Worm (Caenorhabditis elegans): ENCODE results near the gene gpdh-2.
A peak's percentile ranks its signal among the peaks of the same experiment; 100 is the strongest.

Gene gpdh-2

DNA sequence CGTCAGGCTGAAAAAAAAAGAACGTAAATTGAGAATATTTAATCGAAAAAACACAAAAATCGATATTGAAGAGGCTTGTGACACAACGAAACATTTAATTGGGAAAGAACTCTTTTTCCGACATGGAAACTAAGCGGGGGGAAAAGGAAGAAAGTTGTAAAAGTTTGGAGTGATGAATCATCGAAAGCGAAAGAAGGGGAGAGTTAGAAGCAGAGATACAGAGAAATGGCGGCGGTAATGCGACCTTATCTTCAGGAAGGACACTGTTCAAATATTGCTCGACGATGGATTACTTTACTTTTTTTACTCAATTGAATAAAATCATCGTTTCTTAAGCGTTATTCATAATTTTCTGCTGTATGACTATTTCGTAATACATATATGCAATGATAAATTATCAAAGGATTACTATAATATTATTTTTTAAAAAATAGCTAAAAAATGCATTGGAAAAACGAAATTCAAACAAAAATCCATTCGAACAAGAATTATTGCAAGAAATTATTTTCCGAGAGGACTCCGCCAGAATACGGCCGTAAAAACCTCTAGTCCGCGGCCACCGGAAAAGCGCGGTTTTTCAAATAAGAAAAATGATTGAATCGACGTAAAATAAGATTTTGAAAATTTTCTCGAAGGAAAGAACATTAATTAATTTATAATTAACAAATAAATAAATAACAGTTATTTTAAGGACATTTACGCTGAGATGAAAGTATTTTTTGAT, 9.0 kb upstream of the gpdh-2 start, which contains the start of gene dhhc-4:
dhhc-4 (minus strand) TSS at position 13 of the 724 bp plus-strand sequence.
- peak; percentile 78 for TF ChIP-seq hlh-17 (GFP tag; optimal IDR thresholded peaks at IDR 0.05; ENCODE audit: borderline replicate concordance)
- TF ChIP-seq nhr-20 (tag; optimal IDR thresholded peaks at IDR 0.05) = peak; percentile 85
- no peak for TF ChIP-seq sptf-1 (tag; optimal IDR thresholded peaks at IDR 0.05)
- TF ChIP-seq mab-9 (GFP tag; IDR thresholded peaks at IDR 0.05) = peak; percentile 87
- no peak for TF ChIP-seq nhr-84 (tag; optimal IDR thresholded peaks at IDR 0.05)
- TF ChIP-seq pag-3 (tag; optimal IDR thresholded peaks at IDR 0.05; ENCODE audit: borderline replicate concordance, insufficient read depth) = no peak
- TF ChIP-seq lin-14 (GFP tag; optimal IDR thresholded peaks at IDR 0.05) = peak; percentile 84
- TF ChIP-seq unc-130 (tag; optimal IDR thresholded peaks at IDR 0.05) = peak; percentile 28
- peak; percentile 94 for TF ChIP-seq dsc-1 (tag; optimal IDR thresholded peaks at IDR 0.05)
- TF ChIP-seq ets-5 (GFP tag; IDR thresholded peaks at IDR 0.05) = no peak
- no peak for TF ChIP-seq egl-27 (tag; optimal IDR thresholded peaks at IDR 0.05)
- TF ChIP-seq tlp-1 (tag; optimal IDR thresholded peaks at IDR 0.05) = no peak
- peak; percentile 85 for TF ChIP-seq fkh-8 (tag; optimal IDR thresholded peaks at IDR 0.05)
- TF ChIP-seq skn-1 (tag; optimal IDR thresholded peaks at IDR 0.05) = peak; percentile 30
- peak; percentile 87 for TF ChIP-seq ceh-8 (GFP tag; optimal IDR thresholded peaks at IDR 0.05)
- no peak for TF ChIP-seq fos-1 (tag; optimal IDR thresholded peaks at IDR 0.05)
- TF ChIP-seq nhr-28 (tag; optimal IDR thresholded peaks at IDR 0.05) = no peak
- TF ChIP-seq C04F5.9 (tag; optimal IDR thresholded peaks at IDR 0.05) = peak; percentile 84
- TF ChIP-seq grh-1 (GFP tag; IDR thresholded peaks at IDR 0.05) = peak; percentile 83
- TF ChIP-seq nhr-11 (tag; optimal IDR thresholded peaks at IDR 0.05) = no peak
- peak; percentile 96 for TF ChIP-seq nhr-90 (tag; optimal IDR thresholded peaks at IDR 0.05; ENCODE audit: poor library complexity)
- TF ChIP-seq ama-1 (optimal IDR thresholded peaks at IDR 0.05) = no peak
- TF ChIP-seq unc-62 (GFP tag; optimal IDR thresholded peaks at IDR 0.05) = no peak
- no peak for TF ChIP-seq lin-13 (GFP tag; optimal IDR thresholded peaks at IDR 0.05)
- no peak for TF ChIP-seq nhr-76 (tag; optimal IDR thresholded peaks at IDR 0.05)
- TF ChIP-seq efl-1 (optimal IDR thresholded peaks at IDR 0.05) = peak; percentile 88 to 94
- TF ChIP-seq efl-1 (GFP tag; optimal IDR thresholded peaks at IDR 0.05 in 1 of 2) = peak; percentile 93 to 99
- TF ChIP-seq C34B4.2 (tag; optimal IDR thresholded peaks at IDR 0.05) = no peak
- TF ChIP-seq jun-1 (tag; optimal IDR thresholded peaks at IDR 0.05) = no peak
- peak; percentile 95 for TF ChIP-seq nhr-47 (tag; optimal IDR thresholded peaks at IDR 0.05)
- TF ChIP-seq nhr-12 (tag; optimal IDR thresholded peaks at IDR 0.05) = no peak
- TF ChIP-seq blmp-1 (tag; optimal IDR thresholded peaks at IDR 0.05) = peak; percentile 89
- TF ChIP-seq unc-98 (GFP tag; IDR thresholded peaks at IDR 0.05) = peak; percentile 88
- TF ChIP-seq mep-1 (tag; optimal IDR thresholded peaks at IDR 0.05) = peak; percentile 52
- peak; percentile 88 to 93 (median 91) for TF ChIP-seq dpl-1 (GFP tag; optimal IDR thresholded peaks at IDR 0.05)
- TF ChIP-seq egl-13 (tag; optimal IDR thresholded peaks at IDR 0.05) = peak; percentile 95
- peak; percentile 72 for TF ChIP-seq elt-2 (tag; optimal IDR thresholded peaks at IDR 0.05)
- no peak for TF ChIP-seq nhr-77 (tag; optimal IDR thresholded peaks at IDR 0.05)
- no peak for TF ChIP-seq ces-1 (GFP tag; optimal IDR thresholded peaks at IDR 0.05)
- no peak for TF ChIP-seq mef-2 (tag; optimal IDR thresholded peaks at IDR 0.05)
- TF ChIP-seq rnt-1 (tag; optimal IDR thresholded peaks at IDR 0.05) = peak; percentile 99
- peak; percentile 83 for TF ChIP-seq unc-86 (tag; optimal IDR thresholded peaks at IDR 0.05)
- TF ChIP-seq ceh-90 (tag; optimal IDR thresholded peaks at IDR 0.05) = peak; percentile 97
- peak; percentile 37 for TF ChIP-seq lin-15B (tag; optimal IDR thresholded peaks at IDR 0.05)
- TF ChIP-seq F16B12.6 (tag; optimal IDR thresholded peaks at IDR 0.05) = peak; percentile 0
- TF ChIP-seq lin-39 (tag; optimal IDR thresholded peaks at IDR 0.05) = peak; percentile 86
- TF ChIP-seq ztf-11 (tag; optimal IDR thresholded peaks at IDR 0.05) = peak in 1 of 2 experiments; percentile 96
- no peak for TF ChIP-seq ztf-4 (tag; optimal IDR thresholded peaks at IDR 0.05)
- TF ChIP-seq zip-4 (GFP tag; optimal IDR thresholded peaks at IDR 0.05) = peak; percentile 84
- peak; percentile 52 to 58 (median 55) for TF ChIP-seq ceh-82 (tag; optimal IDR thresholded peaks at IDR 0.05)
- no peak for TF ChIP-seq aha-1 (tag; optimal IDR thresholded peaks at IDR 0.05)
- TF ChIP-seq sup-37 (GFP tag; optimal IDR thresholded peaks at IDR 0.05) = peak; percentile 82
